Fruit fly (Drosophila melanogaster) whole organism, embryonic: ENCODE data around the gene CG6470.

Experiments used
- Abd-B ChIP-seq: fragments of 200-800 bp; sonication (Bioruptor generic); optimal IDR thresholded peaks from 2 replicates; lab custom pipeline; 2018; ENCODE audit warnings: missing biosample characterization, mild to moderate bottlenecking, missing genetic modification characterization, moderate library complexity
- BEAF-32 ChIP-seq: fragments of 200-800 bp; sonication (Bioruptor generic); optimal IDR thresholded peaks from 3 replicates; lab custom pipeline; 2017; ENCODE audit warnings: missing biosample characterization, missing genetic modification characterization, mild to moderate bottlenecking, moderate library complexity, missing genetic modification reagents
- CG12391 ChIP-seq: fragments of 200-800 bp; sonication (Bioruptor generic); optimal IDR thresholded peaks from 3 replicates; lab custom pipeline; 2018; ENCODE audit warnings: missing biosample characterization, mild to moderate bottlenecking, missing genetic modification characterization, moderate library complexity
- CG12744 ChIP-seq: fragments of 200-800 bp; sonication (Bioruptor generic); optimal IDR thresholded peaks from 2 replicates; lab custom pipeline; 2016; ENCODE audit warnings: missing biosample characterization, missing genetic modification characterization
- CG12942 ChIP-seq: fragments of 200-800 bp; sonication (Bioruptor generic); optimal IDR thresholded peaks from 3 replicates; lab custom pipeline; 2016; ENCODE audit warnings: missing biosample characterization, missing genetic modification characterization
- CG13296 ChIP-seq: fragments of 200-800 bp; sonication (Bioruptor generic); optimal IDR thresholded peaks from 3 replicates; lab custom pipeline; 2018; ENCODE audit warnings: missing biosample characterization, mild to moderate bottlenecking, missing genetic modification characterization
- CG14710 ChIP-seq: fragments of 200-800 bp; sonication (Bioruptor generic); optimal IDR thresholded peaks from 3 replicates; lab custom pipeline; 2019; ENCODE audit warnings: missing biosample characterization, mild to moderate bottlenecking, missing genetic modification characterization, moderate library complexity
- CG17802 ChIP-seq: fragments of 200-800 bp; sonication (Bioruptor generic); optimal IDR thresholded peaks from 2 replicates; lab custom pipeline; 2018; ENCODE audit warnings: missing biosample characterization, mild to moderate bottlenecking, missing genetic modification characterization, moderate library complexity
- CG18011 ChIP-seq: fragments of 200-800 bp; sonication (Bioruptor generic); optimal IDR thresholded peaks from 2 replicates; lab custom pipeline; 2017; ENCODE audit warnings: missing biosample characterization, missing genetic modification characterization, mild to moderate bottlenecking, moderate library complexity, missing genotype
- CG2889 ChIP-seq: fragments of 200-800 bp; sonication (Bioruptor generic); IDR thresholded peaks from 3 replicates; pipeline ENCODE4 v1.3.6; 2022; ENCODE audit warnings: missing biosample characterization, missing genetic modification characterization
- CG31388 ChIP-seq: fragments of 200-800 bp; sonication (Bioruptor generic); optimal IDR thresholded peaks from 2 replicates; lab custom pipeline; 2016; ENCODE audit warnings: missing biosample characterization, missing genetic modification characterization
- CG33557 ChIP-seq: fragments of 200-800 bp; sonication (Bioruptor generic); optimal IDR thresholded peaks from 2 replicates; lab custom pipeline; 2019; ENCODE audit warnings: missing biosample characterization, mild to moderate bottlenecking, missing genetic modification characterization, moderate library complexity
- CG34224 ChIP-seq: fragments of 200-800 bp; sonication (Bioruptor generic); IDR thresholded peaks from 3 replicates; pipeline ENCODE4 v1.3.6; 2022; ENCODE audit warnings: missing biosample characterization, missing genetic modification characterization; ENCODE audit not compliant: partially characterized antibody
- CG4424 ChIP-seq: fragments of 200-800 bp; sonication (Bioruptor generic); optimal IDR thresholded peaks from 3 replicates; lab custom pipeline; 2016; ENCODE audit warnings: missing biosample characterization, missing genetic modification characterization
- CG4730 ChIP-seq: fragments of 200-800 bp; sonication (Bioruptor generic); IDR thresholded peaks from 2 replicates; pipeline ENCODE4 v1.3.6; 2022; ENCODE audit warnings: missing biosample characterization, missing genetic modification characterization
- CG5180 ChIP-seq: fragments of 200-800 bp; sonication (Bioruptor generic); optimal IDR thresholded peaks from 3 replicates; lab custom pipeline; 2017; ENCODE audit warnings: missing biosample characterization, missing genetic modification characterization, mild to moderate bottlenecking, moderate library complexity, missing genetic modification reagents
- CG7786 ChIP-seq: fragments of 200-800 bp; sonication (Bioruptor generic); optimal IDR thresholded peaks from 2 replicates; lab custom pipeline; 2016; ENCODE audit warnings: missing biosample characterization, missing genetic modification characterization
- CG8281 ChIP-seq: fragments of 200-800 bp; sonication (Bioruptor generic); optimal IDR thresholded peaks from 2 replicates; lab custom pipeline; 2018; ENCODE audit warnings: missing biosample characterization, mild to moderate bottlenecking, missing genetic modification characterization, moderate library complexity
- CG9215 ChIP-seq: fragments of 200-800 bp; sonication (Bioruptor generic); IDR thresholded peaks from 2 replicates; pipeline ENCODE4 v1.3.6; 2022; ENCODE audit warnings: missing biosample characterization, missing genetic modification characterization
- Chrac-16 ChIP-seq: fragments of 200-800 bp; sonication (Bioruptor generic); optimal IDR thresholded peaks from 3 replicates; lab custom pipeline; 2016; ENCODE audit warnings: missing biosample characterization, missing genetic modification characterization
- D19A ChIP-seq: fragments of 200-800 bp; optimal IDR thresholded peaks from 3 replicates; lab custom pipeline; 2019; ENCODE audit warnings: missing biosample characterization, mild to moderate bottlenecking, missing genetic modification characterization, moderate library complexity
- Dip3 ChIP-seq: fragments of 200-800 bp; sonication (Bioruptor generic); optimal IDR thresholded peaks from 3 replicates; lab custom pipeline; 2016; ENCODE audit warnings: missing biosample characterization, missing genetic modification characterization
- GATAe ChIP-seq: fragments of 200-800 bp; sonication (Bioruptor generic); conservative IDR thresholded peaks from 2 replicates; pipeline ENCODE4 v1.3.6; 2022; ENCODE audit warnings: missing biosample characterization, missing genetic modification characterization
- HLH54F ChIP-seq: fragments of 200-800 bp; sonication (Bioruptor generic); optimal IDR thresholded peaks from 3 replicates; lab custom pipeline; 2016; ENCODE audit warnings: missing biosample characterization, missing genetic modification characterization
- Hr3 ChIP-seq: fragments of 200-800 bp; sonication (Bioruptor generic); optimal IDR thresholded peaks from 3 replicates; lab custom pipeline; 2016; ENCODE audit warnings: missing biosample characterization, missing genetic modification characterization
- Hr51 ChIP-seq, 2 experiments: fragments of 200-800 bp; sonication (Bioruptor generic); optimal IDR thresholded peaks; 2 replicates in 1 of 2; 3 replicates in 1 of 2; lab custom pipeline; 2016 to 2018; ENCODE audit warnings: missing biosample characterization in 2 of 2, missing genetic modification characterization in 2 of 2, mild to moderate bottlenecking in 1 of 2, moderate library complexity in 1 of 2
- NC2β ChIP-seq: fragments of 200-800 bp; sonication (Bioruptor generic); optimal IDR thresholded peaks from 2 replicates; lab custom pipeline; 2016; ENCODE audit warnings: missing biosample characterization, missing genetic modification characterization
- Nf-YA ChIP-seq: fragments of 200-800 bp; sonication (Bioruptor generic); IDR thresholded peaks from 2 replicates; pipeline ENCODE4 v1.3.6; 2022; ENCODE audit warnings: missing biosample characterization, missing genetic modification characterization
- Nf-YB ChIP-seq: fragments of 200-800 bp; sonication (Bioruptor generic); optimal IDR thresholded peaks from 3 replicates; lab custom pipeline; 2019; ENCODE audit warnings: missing biosample characterization, mild to moderate bottlenecking, missing genetic modification characterization, moderate library complexity
- Ptx1 ChIP-seq: fragments of 200-800 bp; sonication (Bioruptor generic); IDR thresholded peaks from 2 replicates; pipeline ENCODE4 v1.3.6; 2022; ENCODE audit warnings: missing biosample characterization, missing genetic modification characterization
- Rx ChIP-seq: fragments of 200-800 bp; sonication (Bioruptor generic); IDR thresholded peaks from 2 replicates; pipeline ENCODE4 v1.3.6; 2022; ENCODE audit warnings: missing biosample characterization, missing genetic modification characterization
- Sox102F ChIP-seq: fragments of 200-800 bp; sonication (Bioruptor generic); optimal IDR thresholded peaks from 2 replicates; lab custom pipeline; 2018; ENCODE audit warnings: missing biosample characterization, mild to moderate bottlenecking, missing genetic modification characterization, moderate library complexity
- al ChIP-seq: fragments of 200-800 bp; sonication (Bioruptor generic); IDR thresholded peaks from 2 replicates; pipeline ENCODE4 v1.3.6; 2022; ENCODE audit warnings: missing biosample characterization, missing genetic modification characterization
- ase ChIP-seq: fragments of 200-800 bp; sonication (Bioruptor generic); IDR thresholded peaks from 3 replicates; pipeline ENCODE4 v1.3.6; 2022; ENCODE audit warnings: missing biosample characterization, missing genetic modification characterization
- bab2 ChIP-seq: fragments of 200-800 bp; sonication (Bioruptor generic); optimal IDR thresholded peaks from 2 replicates; lab custom pipeline; 2016; ENCODE audit warnings: missing biosample characterization, missing genetic modification characterization
- br ChIP-seq: fragments of >200 bp; optimal IDR thresholded peaks from 2 replicates; lab custom pipeline; 2017
- bsh ChIP-seq, 2 experiments: fragments of 200-800 bp; sonication (Bioruptor generic); optimal IDR thresholded peaks; 2 replicates each; lab custom pipeline; 2017 to 2018; ENCODE audit warnings: mild to moderate bottlenecking in 2 of 2, missing biosample characterization in 2 of 2, missing genetic modification characterization in 2 of 2, moderate library complexity in 1 of 2
- dan ChIP-seq: fragments of 200-800 bp; sonication (Bioruptor generic); IDR thresholded peaks from 2 replicates; pipeline ENCODE4 v1.3.6; 2022; ENCODE audit warnings: missing biosample characterization, missing genetic modification characterization
- dimm ChIP-seq: fragments of 200-800 bp; sonication (Bioruptor generic); IDR thresholded peaks from 2 replicates; pipeline ENCODE4 v1.3.6; 2022; ENCODE audit warnings: missing biosample characterization, missing genetic modification characterization
- dpn ChIP-seq, 2 experiments: fragments of 200-800 bp; sonication (Bioruptor generic); optimal IDR thresholded peaks; 3 replicates each; lab custom pipeline; 2016; ENCODE audit warnings: missing biosample characterization in 2 of 2, missing genetic modification characterization in 2 of 2
- fd3F ChIP-seq: fragments of 200-800 bp; sonication (Bioruptor generic); optimal IDR thresholded peaks from 2 replicates; lab custom pipeline; 2018; ENCODE audit warnings: missing biosample characterization, mild to moderate bottlenecking, missing genetic modification characterization, moderate library complexity
- fu2 ChIP-seq: fragments of 200-800 bp; sonication (Bioruptor generic); optimal IDR thresholded peaks from 2 replicates; lab custom pipeline; 2016; ENCODE audit warnings: missing biosample characterization, missing genetic modification characterization
- hbn ChIP-seq: fragments of 200-800 bp; sonication (Bioruptor generic); IDR thresholded peaks from 2 replicates; pipeline ENCODE4 v1.3.6; 2022; ENCODE audit warnings: missing biosample characterization, missing genetic modification characterization; ENCODE audit not compliant: partially characterized antibody
- insv ChIP-seq, 2 experiments: fragments of 200-800 bp; sonication (Bioruptor generic); optimal IDR thresholded peaks; 3 replicates each; lab custom pipeline; 2016 to 2018; ENCODE audit warnings: missing biosample characterization in 2 of 2, missing genetic modification characterization in 2 of 2
- lilli ChIP-seq: fragments of 200-800 bp; sonication (Bioruptor generic); optimal IDR thresholded peaks from 3 replicates; lab custom pipeline; 2016; ENCODE audit warnings: missing biosample characterization, missing genetic modification characterization
- lola ChIP-seq, 3 experiments: fragments of >200 bp in 2 of 3; fragments of 200-800 bp in 1 of 3; sonication (Bioruptor generic) in 1 of 3; optimal IDR thresholded peaks; 2 replicates each; lab custom pipeline; 2017 to 2019; ENCODE audit warnings: missing biosample characterization in 3 of 3, missing genetic modification characterization in 3 of 3, mild to moderate bottlenecking in 1 of 3, moderate library complexity in 1 of 3
- otp ChIP-seq: fragments of 200-800 bp; sonication (Bioruptor generic); IDR thresholded peaks from 3 replicates; pipeline ENCODE4, ENCODE4 v1.3.6; 2022; ENCODE audit warnings: missing biosample characterization, missing genetic modification characterization
- pb ChIP-seq: fragments of 200-800 bp; sonication (Bioruptor generic); optimal IDR thresholded peaks from 3 replicates; lab custom pipeline; 2016; ENCODE audit warnings: missing biosample characterization, missing genetic modification characterization
- rib ChIP-seq: fragments of 200-800 bp; sonication (Bioruptor generic); IDR thresholded peaks from 2 replicates; pipeline ENCODE4 v1.3.6; 2022; ENCODE audit warnings: missing biosample characterization, missing genetic modification characterization
- sr ChIP-seq: fragments of 200-800 bp; sonication (Bioruptor generic); IDR thresholded peaks from 3 replicates; pipeline ENCODE4 v1.3.6; 2022; ENCODE audit warnings: missing biosample characterization, missing genetic modification characterization
- tgo ChIP-seq: fragments of 200-800 bp; sonication (Bioruptor generic); IDR thresholded peaks from 3 replicates; pipeline ENCODE4 v1.3.6; 2022; ENCODE audit warnings: missing biosample characterization, missing genetic modification characterization
- zf30C ChIP-seq: fragments of 200-800 bp; sonication (Bioruptor generic); optimal IDR thresholded peaks from 3 replicates; lab custom pipeline; 2018; ENCODE audit warnings: missing biosample characterization, mild to moderate bottlenecking, missing genetic modification characterization

CG6470 gene

dm6 chrX:18533308-18533707 lies 18.6 kb upstream of the CG6470 start (continued):
- TF ChIP-seq tgo (no peak), CG18011 (GFP tag; lab: Kevin White, UChicago) (no peak), Dip3 (no peak), fu2 (GFP tag; lab: Kevin White, UChicago) (no peak), hbn (GFP tag; lab: Robert Waterston, UW) (no peak), CG4424 (GFP tag; lab: Kevin White, UChicago) (peak; percentile 3), CG12942 (no peak), CG5180 (GFP tag; lab: Kevin White, UChicago) (no peak), CG7786 (GFP tag; lab: Kevin White, UChicago) (no peak), CG9215 (GFP tag; lab: Robert Waterston, UW) (no peak), CG34224 (GFP tag; lab: Robert Waterston, UW) (no peak), pb (GFP tag; lab: Kevin White, UChicago) (peak; percentile 24), Hr51 (GFP tag; optimal IDR thresholded peaks at IDR 0.05; lab: Kevin White, UChicago) (peak in 1 of 2 experiments; percentile 45), HLH54F (no peak), CG14710 (tag; lab: Kevin White, UChicago) (peak; percentile 14), CG13296 (no peak), CG31388 (no peak), CG4730 (no peak), dan (GFP tag; lab: Robert Waterston, UW) (no peak), BEAF-32 (GFP tag; lab: Kevin White, UChicago) (no peak), Abd-B (GFP tag; lab: Kevin White, UChicago) (peak; percentile 75), CG8281 (tag; lab: Kevin White, UChicago) (no peak), GATAe (no peak), bsh (GFP tag; optimal IDR thresholded peaks at IDR 0.05; lab: Kevin White, UChicago) (peak in 1 of 2 experiments; percentile 70), insv (GFP tag; optimal IDR thresholded peaks at IDR 0.05; lab: Kevin White, UChicago) (no peak), CG33557 (GFP tag; lab: Kevin White, UChicago) (no peak), ase (GFP tag; lab: Robert Waterston, UW) (no peak), NC2β (no peak), CG17802 (tag; lab: Kevin White, UChicago) (no peak), Nf-YA (no peak), Hr3 (GFP tag; lab: Kevin White, UChicago) (peak; percentile 41), dimm (no peak), Rx (GFP tag; lab: Robert Waterston, UW) (no peak), Chrac-16 (GFP tag; lab: Kevin White, UChicago) (peak; percentile 7), CG12744 (GFP tag; lab: Kevin White, UChicago) (no peak), fd3F (GFP tag; lab: Kevin White, UChicago) (no peak), D19A (tag; lab: Kevin White, UChicago) (peak; percentile 18), Ptx1 (GFP tag; lab: Robert Waterston, UW) (no peak; the same call in none of the 2 replicates), otp (GFP tag; lab: Robert Waterston, UW) (no peak), sr (GFP tag; lab: Robert Waterston, UW) (no peak), Nf-YB (no peak), Sox102F (peak; percentile 43), al (GFP tag; lab: Robert Waterston, UW) (no peak), rib (GFP tag; lab: Robert Waterston, UW) (no peak), bab2 (GFP tag; lab: Kevin White, UChicago) (peak; percentile 47), CG12391 (peak; percentile 42), CG2889 (GFP tag; lab: Robert Waterston, UW) (no peak), br (lab: Kevin White, UChicago) (no peak), lola (GFP tag; optimal IDR thresholded peaks at IDR 0.05; lab: Kevin White, UChicago) (peak in 1 of 3 experiments; percentile 57), zf30C (GFP tag; lab: Kevin White, UChicago) (no peak), lilli (GFP tag; lab: Kevin White, UChicago) (no peak), dpn (GFP tag; optimal IDR thresholded peaks at IDR 0.05; lab: Kevin White, UChicago) (no peak)
